Fruit fly (Drosophila melanogaster): Measurements from ENCODE around the gene CG14297.
A peak's percentile ranks its signal among the peaks of the same experiment; 100 is the strongest.

The CG14297 gene

DNA sequence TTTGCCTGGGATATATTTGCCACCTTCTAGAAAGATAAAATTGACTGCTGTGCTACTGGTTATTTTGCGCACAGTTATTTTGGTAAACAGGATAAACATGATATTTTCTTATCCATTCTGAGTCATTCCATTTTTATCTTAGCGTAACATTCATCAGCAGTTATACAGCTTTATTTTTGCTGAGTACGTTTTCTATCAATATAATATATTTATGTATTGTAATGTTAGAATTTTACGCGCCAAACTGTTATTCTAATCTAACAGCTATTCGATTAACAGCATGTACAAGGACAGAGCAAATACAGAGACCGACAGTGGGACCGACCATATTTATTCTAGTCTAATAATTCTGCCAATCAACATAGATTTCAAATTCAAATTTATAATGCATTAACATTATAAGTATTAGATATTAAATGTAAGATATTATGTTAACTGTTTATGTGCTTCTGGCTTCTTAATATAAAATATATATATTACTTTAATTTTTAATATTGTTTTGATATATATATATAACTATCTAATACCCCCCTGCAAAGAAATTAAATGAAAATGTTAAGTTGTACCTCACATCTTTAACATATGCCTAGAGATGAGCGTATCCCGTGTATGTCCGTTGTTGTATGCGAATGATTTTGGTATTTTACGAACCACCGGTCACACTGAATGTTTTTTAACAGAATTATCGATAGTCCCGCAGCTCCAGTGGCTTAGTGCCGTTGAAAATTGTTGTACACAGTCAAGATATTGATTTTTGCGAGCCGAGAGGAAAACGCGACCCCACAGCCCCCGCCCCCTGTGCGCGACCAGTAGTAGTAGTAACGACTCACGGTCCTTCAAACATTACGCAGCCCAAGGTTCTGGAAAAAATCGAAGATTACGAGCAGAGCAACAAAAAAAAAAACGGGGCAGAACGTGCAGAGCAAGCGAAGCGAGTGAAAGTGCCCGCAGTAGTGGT lies 8.3 kb downstream of the CG14297 start, which contains the start of gene EndoA (continued):
- TF ChIP-seq CG7368 (GFP tag; optimal IDR thresholded peaks at IDR 0.05) (peak; percentile 24), topi (GFP tag; optimal IDR thresholded peaks at IDR 0.05) (peak; percentile 13), ss (GFP tag; optimal IDR thresholded peaks at IDR 0.05) (no peak), CG8119 (GFP tag; IDR thresholded peaks at IDR 0.05) (peak; percentile 43; the same call in 2 of the 3 replicates), Hr38 (GFP tag; optimal IDR thresholded peaks at IDR 0.05) (no peak), Smox (GFP tag; optimal IDR thresholded peaks at IDR 0.05) (peak; percentile 11), CG9139 (GFP tag; optimal IDR thresholded peaks at IDR 0.05) (no peak), CG15336 (GFP tag; IDR thresholded peaks at IDR 0.05) (peak; percentile 15; the same call in 1 of the 2 replicates), CG16779 (tag; optimal IDR thresholded peaks at IDR 0.05) (no peak), salr (GFP tag; optimal IDR thresholded peaks at IDR 0.05) (no peak), Sox102F (GFP tag; optimal IDR thresholded peaks at IDR 0.05) (peak; percentile 22), Eip93F (GFP tag; optimal IDR thresholded peaks at IDR 0.05) (peak; percentile 30), CG31627 (GFP tag; optimal IDR thresholded peaks at IDR 0.05) (peak; percentile 11), Hr39 (GFP tag; optimal IDR thresholded peaks at IDR 0.05) (no peak), CG8632 (GFP tag; optimal IDR thresholded peaks at IDR 0.05) (no peak), dsx (GFP tag; optimal IDR thresholded peaks at IDR 0.05; ENCODE audit: poor library complexity, severe bottlenecking) (peak; percentile 48), fd85E (GFP tag; optimal IDR thresholded peaks at IDR 0.05) (no peak), CG11902 (GFP tag; optimal IDR thresholded peaks at IDR 0.05) (no peak), Eip75B (GFP tag; optimal IDR thresholded peaks at IDR 0.05) (peak; percentile 24), vri (GFP tag; optimal IDR thresholded peaks at IDR 0.05) (no peak), Ets96B (tag; optimal IDR thresholded peaks at IDR 0.05) (peak; percentile 21), lz (GFP tag; optimal IDR thresholded peaks at IDR 0.05) (peak; percentile 32), CG8319 (GFP tag; optimal IDR thresholded peaks at IDR 0.05) (no peak), fkh (GFP tag; optimal IDR thresholded peaks at IDR 0.05) (no peak), OdsH (GFP tag; optimal IDR thresholded peaks at IDR 0.05) (peak; percentile 17), achi (GFP tag; optimal IDR thresholded peaks at IDR 0.05) (peak; percentile 29), Sox15 (GFP tag; optimal IDR thresholded peaks at IDR 0.05) (no peak), spab (GFP tag; optimal IDR thresholded peaks at IDR 0.05) (no peak), CG10631 (GFP tag; optimal IDR thresholded peaks at IDR 0.05) (peak; percentile 47), CG11762 (GFP tag; optimal IDR thresholded peaks at IDR 0.05; ENCODE audit: insufficient read depth) (peak; percentile 14)

DNA sequence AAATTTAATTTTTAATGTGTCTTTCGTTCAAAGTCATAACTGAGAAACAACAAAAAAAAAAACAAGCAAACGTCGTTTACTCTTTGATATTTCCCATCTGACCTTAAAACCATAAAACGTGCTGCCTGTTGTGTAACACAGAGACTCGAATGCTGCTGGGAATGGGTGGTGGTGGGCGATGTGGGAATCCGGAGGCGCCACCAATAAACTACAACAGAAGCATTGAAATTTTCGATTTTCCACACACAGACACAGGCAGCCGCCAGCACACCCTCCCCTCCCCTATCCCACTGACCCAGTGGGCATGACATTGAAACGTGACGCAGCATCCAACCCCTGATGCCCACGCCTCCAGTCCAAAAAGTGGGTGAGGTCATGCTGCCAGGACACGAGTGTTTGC lies 12.4 kb downstream of the CG14297 start:
- TF ChIP-seq CG9139 (GFP tag; optimal IDR thresholded peaks at IDR 0.05) (no peak), CG8319 (GFP tag; optimal IDR thresholded peaks at IDR 0.05) (no peak), CG11762 (GFP tag; optimal IDR thresholded peaks at IDR 0.05; ENCODE audit: insufficient read depth) (no peak), CG15336 (GFP tag; IDR thresholded peaks at IDR 0.05) (no peak), achi (GFP tag; optimal IDR thresholded peaks at IDR 0.05) (no peak), CG10669 (GFP tag; optimal IDR thresholded peaks at IDR 0.05) (no peak), fkh (GFP tag; optimal IDR thresholded peaks at IDR 0.05) (no peak), CG6808 (GFP tag; optimal IDR thresholded peaks at IDR 0.05) (no peak), Eip75B (GFP tag; optimal IDR thresholded peaks at IDR 0.05) (no peak), CG11294 (GFP tag; IDR thresholded peaks at IDR 0.05) (no peak), CG8119 (GFP tag; IDR thresholded peaks at IDR 0.05) (no peak), Ets21C (GFP tag; optimal IDR thresholded peaks at IDR 0.05) (no peak), CG6854 (GFP tag; optimal IDR thresholded peaks at IDR 0.05) (no peak)

DNA sequence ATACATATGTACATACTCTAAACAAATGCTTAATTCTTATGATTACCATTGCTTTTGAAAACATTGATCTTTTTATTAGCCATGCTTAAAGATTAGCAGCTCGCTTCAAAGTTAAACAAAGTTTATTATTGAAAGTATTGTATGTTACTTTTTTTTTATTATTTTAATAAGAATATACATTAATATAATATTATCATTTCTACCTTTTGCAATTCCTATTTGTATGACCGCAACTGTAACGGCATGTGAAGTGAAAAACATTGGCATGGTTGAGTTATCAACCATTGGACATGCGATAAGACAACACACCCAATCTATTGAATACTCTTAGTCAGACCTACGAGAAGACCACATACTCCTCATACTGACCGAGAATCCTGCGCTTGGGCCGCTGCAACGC lies 13.0 kb downstream of the CG14297 start:
- TF ChIP-seq svp (GFP tag) = peak; percentile 70
- no peak for TF ChIP-seq CG6792 (GFP tag; optimal IDR thresholded peaks at IDR 0.05)
- no peak for TF ChIP-seq pdm3 (GFP tag; optimal IDR thresholded peaks at IDR 0.05)
- peak; percentile 8 for TF ChIP-seq OdsH (GFP tag; optimal IDR thresholded peaks at IDR 0.05)
- TF ChIP-seq ss (GFP tag; optimal IDR thresholded peaks at IDR 0.05) = no peak
- TF ChIP-seq CG15336 (GFP tag; IDR thresholded peaks at IDR 0.05) = no peak
- peak; percentile 4 for TF ChIP-seq CG32006 (GFP tag; optimal IDR thresholded peaks at IDR 0.05)
